Fruit fly (Drosophila melanogaster) whole organism, embryonic: ENCODE measurements around the gene Gr61a.

ENCODE experiments used
- CG10274 ChIP-seq: fragments of 200-800 bp; sonication (Bioruptor generic); optimal IDR thresholded peaks from 3 replicates; lab custom pipeline; 2017; ENCODE audit warnings: missing biosample characterization, mild to moderate bottlenecking, missing genetic modification characterization
- CG12071 ChIP-seq: fragments of 200-800 bp; sonication (Bioruptor generic); optimal IDR thresholded peaks from 3 replicates; lab custom pipeline; 2018; ENCODE audit warnings: missing biosample characterization, mild to moderate bottlenecking, missing genetic modification characterization
- CG1233 ChIP-seq: fragments of 200-800 bp; sonication (Bioruptor generic); optimal IDR thresholded peaks from 4 replicates; lab custom pipeline; 2018; ENCODE audit warnings: missing biosample characterization, mild to moderate bottlenecking, missing genetic modification characterization
- CG12942 ChIP-seq: fragments of 200-800 bp; sonication (Bioruptor generic); optimal IDR thresholded peaks from 3 replicates; lab custom pipeline; 2016; ENCODE audit warnings: missing biosample characterization, missing genetic modification characterization
- CG14050 ChIP-seq: fragments of 200-800 bp; sonication (Bioruptor generic); IDR thresholded peaks from 3 replicates; pipeline ENCODE4 v1.3.6; 2022; ENCODE audit warnings: missing biosample characterization, missing genetic modification characterization
- CG16863 ChIP-seq: fragments of 200-800 bp; sonication (Bioruptor generic); optimal IDR thresholded peaks from 3 replicates; lab custom pipeline; 2016; ENCODE audit warnings: missing biosample characterization, missing genetic modification characterization
- CG18619 ChIP-seq: fragments of 200-800 bp; sonication (Bioruptor generic); optimal IDR thresholded peaks from 3 replicates; lab custom pipeline; 2017; ENCODE audit warnings: missing biosample characterization, mild to moderate bottlenecking, missing genetic modification characterization
- CG3163 ChIP-seq: fragments of 200-800 bp; sonication (Bioruptor generic); optimal IDR thresholded peaks from 3 replicates; lab custom pipeline; 2016; ENCODE audit warnings: missing biosample characterization, missing genetic modification characterization
- CG3995 ChIP-seq: fragments of 200-800 bp; sonication (Bioruptor generic); optimal IDR thresholded peaks from 3 replicates; lab custom pipeline; 2016; ENCODE audit warnings: missing biosample characterization, missing genetic modification characterization
- CG4820 ChIP-seq: fragments of 200-800 bp; sonication (Bioruptor generic); optimal IDR thresholded peaks from 3 replicates; lab custom pipeline; 2016; ENCODE audit warnings: missing biosample characterization, missing genetic modification characterization
- CG6791 ChIP-seq: fragments of 200-800 bp; sonication (Bioruptor generic); IDR thresholded peaks from 3 replicates; pipeline ENCODE4 v1.3.6; 2022; ENCODE audit warnings: missing biosample characterization, missing genetic modification characterization; ENCODE audit not compliant: partially characterized antibody
- CG7839 ChIP-seq: fragments of 200-800 bp; sonication (Bioruptor generic); optimal IDR thresholded peaks from 3 replicates; lab custom pipeline; 2018; ENCODE audit warnings: missing biosample characterization, mild to moderate bottlenecking, missing genetic modification characterization, moderate library complexity
- CG8089 ChIP-seq: fragments of 200-800 bp; sonication (Bioruptor generic); optimal IDR thresholded peaks from 3 replicates; lab custom pipeline; 2016; ENCODE audit warnings: missing biosample characterization, missing genetic modification characterization
- CkIIα-i1 ChIP-seq: fragments of 200-800 bp; sonication (Bioruptor generic); IDR thresholded peaks from 2 replicates; pipeline ENCODE4 v1.3.6; 2022; ENCODE audit warnings: missing biosample characterization, missing genetic modification characterization
- D ChIP-seq, 2 experiments: fragments of 200-800 bp in 1 of 2; fragments of >200 bp in 1 of 2; sonication (Bioruptor generic) in 1 of 2; optimal IDR thresholded peaks; 2 replicates in 1 of 2; 3 replicates in 1 of 2; lab custom pipeline; 2017; ENCODE audit warnings: mild to moderate bottlenecking in 1 of 2, missing biosample characterization in 1 of 2, missing genetic modification characterization in 1 of 2, missing genetic modification reagents in 1 of 2
- Doc2 ChIP-seq: fragments of 200-800 bp; sonication (Bioruptor generic); IDR thresholded peaks from 2 replicates; pipeline ENCODE4 v1.3.6; 2022; ENCODE audit warnings: missing biosample characterization, missing genetic modification characterization
- E2f1 ChIP-seq: fragments of 200-800 bp; sonication (Bioruptor generic); IDR thresholded peaks from 2 replicates; pipeline ENCODE4 v1.3.6; 2022; ENCODE audit warnings: missing biosample characterization, missing genetic modification characterization
- E2f2 ChIP-seq: fragments of 200-800 bp; sonication (Bioruptor generic); IDR thresholded peaks from 2 replicates; pipeline ENCODE4 v1.3.6; 2022; ENCODE audit warnings: missing biosample characterization, missing genetic modification characterization
- ERR ChIP-seq: fragments of 200-800 bp; sonication (Bioruptor generic); optimal IDR thresholded peaks from 2 replicates; lab custom pipeline; 2016; ENCODE audit warnings: missing biosample characterization, missing genetic modification characterization
- Fer3 ChIP-seq: fragments of 200-800 bp; sonication (Bioruptor generic); optimal IDR thresholded peaks from 2 replicates; lab custom pipeline; 2018; ENCODE audit warnings: missing biosample characterization, mild to moderate bottlenecking, missing genetic modification characterization, moderate library complexity
- Gug ChIP-seq: fragments of 200-800 bp; sonication (Bioruptor generic); IDR thresholded peaks from 4 replicates; pipeline ENCODE4 v1.3.6; 2022; ENCODE audit warnings: missing biosample characterization, missing genetic modification characterization
- Hr78 ChIP-seq, 2 experiments: fragments of 200-800 bp in 1 of 2; fragments of >200 bp in 1 of 2; sonication (Bioruptor generic) in 1 of 2; optimal IDR thresholded peaks; 2 replicates each; lab custom pipeline; 2017 to 2019; ENCODE audit warnings: missing biosample characterization in 2 of 2, missing genetic modification characterization in 2 of 2, mild to moderate bottlenecking in 1 of 2, moderate library complexity in 1 of 2
- NK7.1 ChIP-seq: fragments of 200-800 bp; sonication (Bioruptor generic); optimal IDR thresholded peaks from 3 replicates; lab custom pipeline; 2016; ENCODE audit warnings: missing biosample characterization, missing genetic modification characterization
- PHDP ChIP-seq: fragments of 200-800 bp; sonication (Bioruptor generic); optimal IDR thresholded peaks from 3 replicates; lab custom pipeline; 2018; ENCODE audit warnings: missing biosample characterization, mild to moderate bottlenecking, missing genetic modification characterization, moderate library complexity
- Poxn ChIP-seq: fragments of 200-800 bp; sonication (Bioruptor generic); IDR thresholded peaks from 2 replicates; pipeline ENCODE4 v1.3.6; 2022; ENCODE audit warnings: missing biosample characterization, missing genetic modification characterization
- Ptx1 ChIP-seq: fragments of 200-800 bp; sonication (Bioruptor generic); IDR thresholded peaks from 2 replicates; pipeline ENCODE4 v1.3.6; 2022; ENCODE audit warnings: missing biosample characterization, missing genetic modification characterization
- Rfx ChIP-seq: fragments of 200-800 bp; sonication (Bioruptor generic); IDR thresholded peaks from 2 replicates; pipeline ENCODE4 v1.3.6; 2022; ENCODE audit warnings: missing biosample characterization, missing genetic modification characterization
- Six4 ChIP-seq: fragments of 200-800 bp; sonication (Bioruptor generic); optimal IDR thresholded peaks from 2 replicates; lab custom pipeline; 2016; ENCODE audit warnings: missing biosample characterization, missing genetic modification characterization
- ab ChIP-seq: fragments of 200-800 bp; sonication (Bioruptor generic); optimal IDR thresholded peaks from 2 replicates; lab custom pipeline; 2016; ENCODE audit warnings: missing biosample characterization, missing genetic modification characterization
- ara ChIP-seq: fragments of 200-800 bp; sonication (Bioruptor generic); IDR thresholded peaks from 2 replicates; pipeline ENCODE4 v1.3.6; 2022; ENCODE audit warnings: missing biosample characterization, missing genetic modification characterization
- chm ChIP-seq: fragments of 200-800 bp; sonication (Bioruptor generic); IDR thresholded peaks from 2 replicates; pipeline ENCODE4 v1.3.6; 2022; ENCODE audit warnings: missing biosample characterization, missing genetic modification characterization
- dimm ChIP-seq: fragments of 200-800 bp; sonication (Bioruptor generic); IDR thresholded peaks from 2 replicates; pipeline ENCODE4 v1.3.6; 2022; ENCODE audit warnings: missing biosample characterization, missing genetic modification characterization
- dmrt11E ChIP-seq: fragments of 200-800 bp; sonication (Bioruptor generic); optimal IDR thresholded peaks from 3 replicates; lab custom pipeline; 2018; ENCODE audit warnings: missing biosample characterization, mild to moderate bottlenecking, missing genetic modification characterization, moderate library complexity
- ems ChIP-seq: fragments of 200-800 bp; sonication (Bioruptor generic); optimal IDR thresholded peaks from 3 replicates; lab custom pipeline; 2016; ENCODE audit warnings: missing biosample characterization, missing genetic modification characterization
- en ChIP-seq: fragments of 200-800 bp; sonication (Bioruptor generic); optimal IDR thresholded peaks from 2 replicates; lab custom pipeline; 2016; ENCODE audit warnings: missing biosample characterization, missing genetic modification characterization
- fd64A ChIP-seq: fragments of 200-800 bp; sonication (Bioruptor generic); optimal IDR thresholded peaks from 3 replicates; lab custom pipeline; 2018; ENCODE audit warnings: missing biosample characterization, mild to moderate bottlenecking, missing genetic modification characterization
- grau ChIP-seq: fragments of 200-800 bp; optimal IDR thresholded peaks from 3 replicates; lab custom pipeline; 2019; ENCODE audit warnings: missing biosample characterization, mild to moderate bottlenecking, missing genetic modification characterization, moderate library complexity
- gsb-n ChIP-seq: fragments of 200-800 bp; sonication (Bioruptor generic); optimal IDR thresholded peaks from 3 replicates; lab custom pipeline; 2018; ENCODE audit warnings: missing biosample characterization, mild to moderate bottlenecking, missing genetic modification characterization
- ind ChIP-seq: fragments of 200-800 bp; sonication (Bioruptor generic); optimal IDR thresholded peaks from 3 replicates; lab custom pipeline; 2016; ENCODE audit warnings: missing biosample characterization, missing genetic modification characterization
- kah ChIP-seq: fragments of 200-800 bp; sonication (Bioruptor generic); optimal IDR thresholded peaks from 2 replicates; lab custom pipeline; 2018; ENCODE audit warnings: missing biosample characterization, mild to moderate bottlenecking, missing genetic modification characterization
- kay ChIP-seq: fragments of 200-800 bp; sonication (Bioruptor generic); optimal IDR thresholded peaks from 2 replicates; lab custom pipeline; 2016; ENCODE audit warnings: missing biosample characterization, missing genetic modification characterization
- pb ChIP-seq: fragments of 200-800 bp; sonication (Bioruptor generic); optimal IDR thresholded peaks from 3 replicates; lab custom pipeline; 2016; ENCODE audit warnings: missing biosample characterization, missing genetic modification characterization
- ro ChIP-seq: fragments of 200-800 bp; sonication (Bioruptor generic); IDR thresholded peaks from 2 replicates; pipeline ENCODE4 v1.3.6; 2022; ENCODE audit warnings: missing biosample characterization, missing genetic modification characterization
- run ChIP-seq: fragments of 200-800 bp; sonication (Bioruptor generic); optimal IDR thresholded peaks from 3 replicates; lab custom pipeline; 2018; ENCODE audit warnings: missing biosample characterization, mild to moderate bottlenecking, missing genetic modification characterization
- sens ChIP-seq: fragments of 200-800 bp; sonication (Bioruptor generic); peaks from one replicate; lab custom pipeline; 2016; ENCODE audit warnings: missing biosample characterization, missing genetic modification characterization
- sna ChIP-seq: fragments of 200-800 bp; sonication (Bioruptor generic); IDR thresholded peaks from 2 replicates; pipeline ENCODE4 v1.3.6; 2022; ENCODE audit warnings: missing biosample characterization, missing genetic modification characterization; ENCODE audit not compliant: partially characterized antibody
- unc-4 ChIP-seq: fragments of 200-800 bp; sonication (Bioruptor generic); IDR thresholded peaks from 2 replicates; pipeline ENCODE4 v1.3.6; 2022; ENCODE audit warnings: missing biosample characterization, missing genetic modification characterization; ENCODE audit not compliant: partially characterized antibody
- vvl ChIP-seq: fragments of 200-800 bp; sonication (Bioruptor generic); IDR thresholded peaks from 2 replicates; pipeline ENCODE4 v1.3.6; 2022; ENCODE audit warnings: missing biosample characterization, missing genetic modification characterization
- yki ChIP-seq: fragments of >200 bp; optimal IDR thresholded peaks from 3 replicates; lab custom pipeline; 2018
- zfh1 ChIP-seq: fragments of 200-800 bp; sonication (Bioruptor generic); IDR thresholded peaks from 3 replicates; pipeline ENCODE4 v1.3.6; 2022; ENCODE audit warnings: missing biosample characterization, missing genetic modification characterization

The Gr61a gene

dm6 chr3L:832897-833857 is 8.1 kb upstream of the Gr61a start, which contains the start of gene Sf3b3 (continued):
- no peak for TF ChIP-seq ERR (GFP tag; lab: Kevin White, UChicago)
- TF ChIP-seq en: no peak
- TF ChIP-seq kah: no peak
- no peak for TF ChIP-seq sna (GFP tag; lab: Robert Waterston, UW)
- TF ChIP-seq ind (GFP tag; lab: Kevin White, UChicago): no peak
- peak; percentile 21 for TF ChIP-seq CG7839
- 0 out of 3 replicates have a peak, but pooled peaks have one; percentile 41 for TF ChIP-seq zfh1 (GFP tag; lab: Robert Waterston, UW)
- TF ChIP-seq grau (tag; lab: Kevin White, UChicago): no peak
- TF ChIP-seq dmrt11E (tag; lab: Kevin White, UChicago): no peak
- no peak for TF ChIP-seq run (tag; lab: Kevin White, UChicago)
- no peak for TF ChIP-seq ems (GFP tag; lab: Kevin White, UChicago)
- no peak for TF ChIP-seq pb (GFP tag; lab: Kevin White, UChicago)
- no peak for TF ChIP-seq Gug (GFP tag; lab: Robert Waterston, UW)
- TF ChIP-seq CG4820 (GFP tag; lab: Kevin White, UChicago): no peak
- no peak for TF ChIP-seq Six4
- no peak for TF ChIP-seq Poxn
- no peak for TF ChIP-seq CG8089 (GFP tag; lab: Kevin White, UChicago)
- no peak for TF ChIP-seq D (optimal IDR thresholded peaks at IDR 0.05; lab: Kevin White, UChicago)
- TF ChIP-seq D (GFP tag; optimal IDR thresholded peaks at IDR 0.05; lab: Kevin White, UChicago): no peak
- TF ChIP-seq vvl (GFP tag; lab: Robert Waterston, UW): 0 out of 2 replicates have a peak, but pooled peaks have one; percentile 36
- peak; percentile 91 for TF ChIP-seq sens (GFP tag; lab: Kevin White, UChicago)
- no peak for TF ChIP-seq ara (GFP tag; lab: Robert Waterston, UW)
- TF ChIP-seq ab (GFP tag; lab: Kevin White, UChicago): no peak
- TF ChIP-seq PHDP (tag; lab: Kevin White, UChicago): no peak
- no peak for TF ChIP-seq CG18619
- no peak for TF ChIP-seq yki (lab: Kevin White, UChicago)
- TF ChIP-seq chm (GFP tag; lab: Robert Waterston, UW): peak; percentile 58; the same call in 1 of the 2 replicates
- peak; percentile 22 for TF ChIP-seq CG1233
- no peak for TF ChIP-seq Doc2 (GFP tag; lab: Robert Waterston, UW)
- no peak for TF ChIP-seq gsb-n (tag; lab: Kevin White, UChicago)
- no peak for TF ChIP-seq Hr78 (GFP tag; optimal IDR thresholded peaks at IDR 0.05; lab: Kevin White, UChicago)
- no peak for TF ChIP-seq NK7.1
- TF ChIP-seq CG14050 (GFP tag; lab: Robert Waterston, UW): no peak
- TF ChIP-seq unc-4 (GFP tag; lab: Robert Waterston, UW): peak; percentile 50
- peak; percentile 80 for TF ChIP-seq CG6791 (GFP tag; lab: Robert Waterston, UW)
- no peak for TF ChIP-seq CkIIα-i1 (GFP tag; lab: Robert Waterston, UW)
- no peak for TF ChIP-seq Fer3 (tag; lab: Kevin White, UChicago)
- no peak for TF ChIP-seq kay (GFP tag; lab: Kevin White, UChicago)
- TF ChIP-seq CG12071: no peak
- TF ChIP-seq ro (GFP tag; lab: Robert Waterston, UW): no peak
- no peak for TF ChIP-seq E2f1
- no peak for TF ChIP-seq CG3163
- no peak for TF ChIP-seq CG12942 (GFP tag; lab: Kevin White, UChicago)
- no peak for TF ChIP-seq CG10274
- peak; percentile 66 for TF ChIP-seq Rfx (GFP tag; lab: Robert Waterston, UW)
- no peak for TF ChIP-seq CG16863 (GFP tag; lab: Kevin White, UChicago)
- TF ChIP-seq CG3995 (GFP tag; lab: Kevin White, UChicago): no peak
- no peak for TF ChIP-seq fd64A (GFP tag; lab: Kevin White, UChicago)
- no peak for TF ChIP-seq Ptx1 (GFP tag; lab: Robert Waterston, UW)
- no peak; the same call in 1 of the 2 replicates for TF ChIP-seq E2f2
- no peak for TF ChIP-seq dimm (GFP tag; lab: Robert Waterston, UW)
